Worm (Caenorhabditis elegans) whole organism, L3 larva: ENCODE measurements around the gene rev-1.

Experiments used
- ZK546.5 ChIP-seq: sonication (generic microtip); optimal IDR thresholded peaks from 2 replicates; lab custom pipeline; 2017; ENCODE audit warnings: missing biosample characterization, missing genetic modification characterization
- ama-1 ChIP-seq: fragments of 150-350 bp; optimal IDR thresholded peaks from 2 replicates; lab custom pipeline; 2018
- fkh-10 ChIP-seq: sonication (generic microtip); optimal IDR thresholded peaks from 2 replicates; lab custom pipeline; 2017; ENCODE audit warnings: missing biosample characterization, missing genetic modification reagents, missing genetic modification characterization
- mdl-1 ChIP-seq: fragments of 150-350 bp; optimal IDR thresholded peaks from 2 replicates; lab custom pipeline; 2014; ENCODE audit warnings: missing biosample characterization, missing genetic modification characterization
- nhr-28 ChIP-seq: fragments of 150-350 bp; optimal IDR thresholded peaks from 2 replicates; lab custom pipeline; 2014; ENCODE audit warnings: missing biosample characterization, missing genetic modification characterization
- pha-4 ChIP-seq: fragments of 150-350 bp; optimal IDR thresholded peaks from 2 replicates; lab custom pipeline; 2014; ENCODE audit warnings: missing biosample characterization, missing genetic modification reagents, missing genetic modification characterization
- snpc-4 ChIP-seq: fragments of 150-350 bp; optimal IDR thresholded peaks from 2 replicates; lab custom pipeline; 2014; ENCODE audit warnings: missing biosample characterization, missing genetic modification characterization

ce11 chrII:7940848-7941247 is 40.4 kb downstream of the rev-1 start, which contains the start of gene ZK669.3:
- TF ChIP-seq ama-1 (no peak), ZK546.5 (tag; lab: Kevin White, UChicago) (no peak), nhr-28 (tag; lab: Kevin White, UChicago) (no peak), snpc-4 (tag; lab: Kevin White, UChicago) (no peak), fkh-10 (no peak), pha-4 (tag; lab: Kevin White, UChicago) (no peak), mdl-1 (tag; lab: Kevin White, UChicago) (no peak)
